Worm (Caenorhabditis elegans): ENCODE measurements around the gene hadb-1.

DNA sequence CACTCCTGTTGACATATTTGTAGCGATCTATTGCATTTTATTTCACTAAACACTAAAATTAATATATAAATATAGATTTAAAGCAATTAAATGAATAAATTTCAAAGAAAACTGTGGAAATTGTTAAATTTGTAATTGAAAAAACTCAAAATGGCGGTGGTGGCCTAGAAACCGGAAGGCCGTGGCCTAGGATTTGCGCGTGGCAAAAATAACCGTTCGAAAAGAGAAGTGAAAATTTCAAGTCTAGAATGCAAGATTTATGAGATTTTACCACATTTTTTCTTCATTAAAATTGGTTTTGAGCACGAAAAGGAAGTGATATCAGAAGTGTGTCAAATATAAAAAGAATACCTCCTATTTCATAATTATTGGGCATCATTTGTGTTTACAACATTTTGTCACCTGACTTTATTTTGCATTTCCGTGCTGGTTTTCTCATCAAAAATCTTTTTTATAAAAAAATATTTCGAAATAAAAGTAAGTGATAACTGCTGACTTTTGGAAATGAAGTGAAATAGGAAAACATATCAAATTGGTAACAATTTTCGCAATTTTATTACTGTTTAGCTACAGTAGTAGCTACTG is 4.5 kb downstream of the hadb-1 start, which contains the start of gene fli-1:
- TF ChIP-seq aha-1 (tag; optimal IDR thresholded peaks at IDR 0.05) (no peak), nhr-11 (tag; optimal IDR thresholded peaks at IDR 0.05) (no peak), snpc-4 (tag; optimal IDR thresholded peaks at IDR 0.05) (no peak), elt-2 (tag; optimal IDR thresholded peaks at IDR 0.05) (no peak), nhr-71 (tag; optimal IDR thresholded peaks at IDR 0.05) (peak; percentile 42), sox-4 (tag; optimal IDR thresholded peaks at IDR 0.05) (no peak), nhr-19 (GFP tag; conservative IDR thresholded peaks at IDR 0.05) (no peak), nhr-76 (tag; optimal IDR thresholded peaks at IDR 0.05) (no peak), nhr-90 (tag; optimal IDR thresholded peaks at IDR 0.05; ENCODE audit: poor library complexity) (peak; percentile 35), aly-2 (tag; optimal IDR thresholded peaks at IDR 0.05) (no peak), efl-1 (optimal IDR thresholded peaks at IDR 0.05) (peak; percentile 0 to 40), efl-1 (GFP tag; optimal IDR thresholded peaks at IDR 0.05 in 1 of 2) (peak; percentile 36 to 42), unc-62 (GFP tag; optimal IDR thresholded peaks at IDR 0.05) (no peak), unc-86 (tag; optimal IDR thresholded peaks at IDR 0.05) (no peak)

All from whole organism, L1 larva.